Fruit fly (Drosophila melanogaster) whole organism, embryonic: Measurements from ENCODE around the gene CG7785.
A peak's percentile ranks its signal among the peaks of the same experiment; 100 is the strongest.

Source experiments
- Antp ChIP-seq: fragments of 200-800 bp; sonication (Bioruptor generic); optimal IDR thresholded peaks from 3 replicates; lab custom pipeline; 2016; ENCODE audit warnings: missing biosample characterization, missing genetic modification characterization
- Atf-2 ChIP-seq: fragments of 200-800 bp; sonication (Bioruptor generic); optimal IDR thresholded peaks from 2 replicates; lab custom pipeline; 2016; ENCODE audit warnings: missing biosample characterization, missing genetic modification characterization
- Atf6 ChIP-seq: fragments of 200-800 bp; sonication (Bioruptor generic); IDR thresholded peaks from 2 replicates; pipeline ENCODE4 v1.3.6; 2022; ENCODE audit warnings: missing biosample characterization, missing genetic modification characterization
- CG10565 ChIP-seq: fragments of 200-800 bp; sonication (Bioruptor generic); optimal IDR thresholded peaks from 3 replicates; lab custom pipeline; 2016; ENCODE audit warnings: missing biosample characterization, mild to moderate bottlenecking, missing genetic modification characterization
- CG11695 ChIP-seq: fragments of 200-800 bp; sonication (Bioruptor generic); IDR thresholded peaks from 3 replicates; pipeline ENCODE4 v1.3.6; 2022; ENCODE audit warnings: missing biosample characterization, missing genetic modification characterization
- CG11696 ChIP-seq: fragments of 200-800 bp; sonication (Bioruptor generic); IDR thresholded peaks from 2 replicates; pipeline ENCODE4 v1.3.6; 2022; ENCODE audit warnings: missing biosample characterization, missing genetic modification characterization
- CG12236 ChIP-seq: fragments of 200-800 bp; sonication (Bioruptor generic); optimal IDR thresholded peaks from 2 replicates; lab custom pipeline; 2016; ENCODE audit warnings: missing biosample characterization, missing genetic modification characterization
- CG13624 ChIP-seq: fragments of 200-800 bp; sonication (Bioruptor generic); optimal IDR thresholded peaks from 2 replicates; lab custom pipeline; 2016; ENCODE audit warnings: missing biosample characterization, missing genetic modification characterization
- CG13894 ChIP-seq: fragments of 200-800 bp; sonication (Bioruptor generic); optimal IDR thresholded peaks from 3 replicates; lab custom pipeline; 2018; ENCODE audit warnings: missing biosample characterization, mild to moderate bottlenecking, missing genetic modification characterization, moderate library complexity
- CG14050 ChIP-seq: fragments of 200-800 bp; sonication (Bioruptor generic); IDR thresholded peaks from 3 replicates; pipeline ENCODE4 v1.3.6; 2022; ENCODE audit warnings: missing biosample characterization, missing genetic modification characterization
- CG15011 ChIP-seq: fragments of 200-800 bp; sonication (Bioruptor generic); optimal IDR thresholded peaks from 3 replicates; lab custom pipeline; 2018; ENCODE audit warnings: missing biosample characterization, mild to moderate bottlenecking, missing genetic modification characterization
- CG15601 ChIP-seq: fragments of 200-800 bp; sonication (Bioruptor generic); optimal IDR thresholded peaks from 3 replicates; lab custom pipeline; 2019; ENCODE audit warnings: missing biosample characterization, mild to moderate bottlenecking, missing genetic modification characterization, moderate library complexity
- CG1647 ChIP-seq: fragments of 200-800 bp; sonication (Bioruptor generic); optimal IDR thresholded peaks from 3 replicates; lab custom pipeline; 2016; ENCODE audit warnings: missing biosample characterization, missing genetic modification characterization
- CG1832 ChIP-seq: fragments of 200-800 bp; sonication (Bioruptor generic); optimal IDR thresholded peaks from 2 replicates; lab custom pipeline; 2017; ENCODE audit warnings: missing biosample characterization, mild to moderate bottlenecking, missing genetic modification characterization, inconsistent platforms
- CG18476 ChIP-seq: fragments of 200-800 bp; sonication (Bioruptor generic); optimal IDR thresholded peaks from 2 replicates; lab custom pipeline; 2016; ENCODE audit warnings: missing biosample characterization, mild to moderate bottlenecking, missing genetic modification characterization
- CG5245 ChIP-seq: fragments of 200-800 bp; sonication (Bioruptor generic); optimal IDR thresholded peaks from 3 replicates; lab custom pipeline; 2016; ENCODE audit warnings: missing biosample characterization, missing genetic modification characterization
- CG7786 ChIP-seq: fragments of 200-800 bp; sonication (Bioruptor generic); optimal IDR thresholded peaks from 2 replicates; lab custom pipeline; 2016; ENCODE audit warnings: missing biosample characterization, missing genetic modification characterization
- CG8290 ChIP-seq, 3 experiments: fragments of 200-800 bp; sonication (Bioruptor generic); optimal IDR thresholded peaks; 2 replicates each; lab custom pipeline; 2016 to 2019; ENCODE audit warnings: missing biosample characterization in 3 of 3, missing genetic modification characterization in 3 of 3, mild to moderate bottlenecking in 2 of 3, moderate library complexity in 1 of 3
- CG9817 ChIP-seq: fragments of 200-800 bp; sonication (Bioruptor generic); optimal IDR thresholded peaks from 2 replicates; lab custom pipeline; 2018; ENCODE audit warnings: missing biosample characterization, mild to moderate bottlenecking, missing genetic modification characterization, moderate library complexity
- ERR ChIP-seq: fragments of 200-800 bp; sonication (Bioruptor generic); optimal IDR thresholded peaks from 2 replicates; lab custom pipeline; 2016; ENCODE audit warnings: missing biosample characterization, missing genetic modification characterization
- Hmr ChIP-seq: fragments of 200-800 bp; sonication (Bioruptor generic); optimal IDR thresholded peaks from 3 replicates; lab custom pipeline; 2017; ENCODE audit warnings: mild to moderate bottlenecking, missing biosample characterization, missing genetic modification reagents, missing genetic modification characterization
- Hr51 ChIP-seq, 2 experiments: fragments of 200-800 bp; sonication (Bioruptor generic); optimal IDR thresholded peaks; 2 replicates in 1 of 2; 3 replicates in 1 of 2; lab custom pipeline; 2016 to 2018; ENCODE audit warnings: missing biosample characterization in 2 of 2, missing genetic modification characterization in 2 of 2, mild to moderate bottlenecking in 1 of 2, moderate library complexity in 1 of 2
- Hsf ChIP-seq: fragments of 200-800 bp; sonication (Bioruptor generic); optimal IDR thresholded peaks from 3 replicates; lab custom pipeline; 2016; ENCODE audit warnings: missing biosample characterization, missing genetic modification characterization
- NfI ChIP-seq: fragments of 200-800 bp; sonication (Bioruptor generic); optimal IDR thresholded peaks from 3 replicates; lab custom pipeline; 2018; ENCODE audit warnings: missing biosample characterization, mild to moderate bottlenecking, missing genetic modification characterization, moderate library complexity
- Optix ChIP-seq: fragments of 200-800 bp; sonication (Bioruptor generic); IDR thresholded peaks from 3 replicates; pipeline ENCODE4 v1.3.6; 2022; ENCODE audit warnings: missing biosample characterization, missing genetic modification characterization
- PHDP ChIP-seq: fragments of 200-800 bp; sonication (Bioruptor generic); optimal IDR thresholded peaks from 3 replicates; lab custom pipeline; 2018; ENCODE audit warnings: missing biosample characterization, mild to moderate bottlenecking, missing genetic modification characterization, moderate library complexity
- Sox100B ChIP-seq: fragments of 200-800 bp; sonication (Bioruptor generic); optimal IDR thresholded peaks from 3 replicates; lab custom pipeline; 2018; ENCODE audit warnings: missing biosample characterization, mild to moderate bottlenecking, missing genetic modification characterization
- Xrp1 ChIP-seq: fragments of 200-800 bp; sonication (Bioruptor generic); IDR thresholded peaks from 2 replicates; pipeline ENCODE4 v1.3.6; 2022; ENCODE audit warnings: missing biosample characterization, missing genetic modification characterization
- bsh ChIP-seq, 2 experiments: fragments of 200-800 bp; sonication (Bioruptor generic); optimal IDR thresholded peaks; 2 replicates each; lab custom pipeline; 2017 to 2018; ENCODE audit warnings: mild to moderate bottlenecking in 2 of 2, missing biosample characterization in 2 of 2, missing genetic modification characterization in 2 of 2, moderate library complexity in 1 of 2
- cwo ChIP-seq: fragments of 200-800 bp; sonication (Bioruptor generic); optimal IDR thresholded peaks from 3 replicates; lab custom pipeline; 2017; ENCODE audit warnings: missing biosample characterization, missing genetic modification characterization, mild to moderate bottlenecking, moderate library complexity, missing genetic modification reagents
- dati ChIP-seq: fragments of 200-800 bp; sonication (Bioruptor generic); IDR thresholded peaks from 2 replicates; pipeline ENCODE4 v1.3.6; 2022; ENCODE audit warnings: missing biosample characterization, missing genetic modification characterization
- dpn ChIP-seq, 2 experiments: fragments of 200-800 bp; sonication (Bioruptor generic); optimal IDR thresholded peaks; 3 replicates each; lab custom pipeline; 2016; ENCODE audit warnings: missing biosample characterization in 2 of 2, missing genetic modification characterization in 2 of 2
- fd102C ChIP-seq: fragments of 200-800 bp; sonication (Bioruptor generic); optimal IDR thresholded peaks from 2 replicates; lab custom pipeline; 2018; ENCODE audit warnings: missing biosample characterization, mild to moderate bottlenecking, missing genetic modification characterization, moderate library complexity
- hb ChIP-seq: fragments of 200-800 bp; sonication (Bioruptor generic); IDR thresholded peaks from 3 replicates; pipeline ENCODE4 v1.3.6; 2022; ENCODE audit warnings: missing biosample characterization, missing genetic modification characterization; ENCODE audit not compliant: partially characterized antibody
- her ChIP-seq: fragments of 200-800 bp; sonication (Bioruptor generic); optimal IDR thresholded peaks from 2 replicates; lab custom pipeline; 2016; ENCODE audit warnings: missing biosample characterization, missing genetic modification characterization
- ind ChIP-seq: fragments of 200-800 bp; sonication (Bioruptor generic); optimal IDR thresholded peaks from 3 replicates; lab custom pipeline; 2016; ENCODE audit warnings: missing biosample characterization, missing genetic modification characterization
- insv ChIP-seq, 2 experiments: fragments of 200-800 bp; sonication (Bioruptor generic); optimal IDR thresholded peaks; 3 replicates each; lab custom pipeline; 2016 to 2018; ENCODE audit warnings: missing biosample characterization in 2 of 2, missing genetic modification characterization in 2 of 2
- inv ChIP-seq: fragments of 200-800 bp; sonication (Bioruptor generic); IDR thresholded peaks from 2 replicates; pipeline ENCODE4 v1.3.6; 2022; ENCODE audit warnings: missing biosample characterization, missing genetic modification characterization; ENCODE audit not compliant: partially characterized antibody
- mirr ChIP-seq: fragments of 200-800 bp; sonication (Bioruptor generic); optimal IDR thresholded peaks from 3 replicates; lab custom pipeline; 2018; ENCODE audit warnings: missing biosample characterization, mild to moderate bottlenecking, missing genetic modification characterization
- oc ChIP-seq: fragments of 200-800 bp; sonication (Bioruptor generic); optimal IDR thresholded peaks from 2 replicates; lab custom pipeline; 2018; ENCODE audit warnings: missing biosample characterization, mild to moderate bottlenecking, missing genetic modification characterization, moderate library complexity
- repo ChIP-seq: fragments of 200-800 bp; sonication (Bioruptor generic); optimal IDR thresholded peaks from 2 replicates; lab custom pipeline; 2016; ENCODE audit warnings: missing biosample characterization, missing genetic modification characterization
- rib ChIP-seq: fragments of 200-800 bp; sonication (Bioruptor generic); IDR thresholded peaks from 2 replicates; pipeline ENCODE4 v1.3.6; 2022; ENCODE audit warnings: missing biosample characterization, missing genetic modification characterization
- salm ChIP-seq: fragments of 200-800 bp; sonication (Bioruptor generic); optimal IDR thresholded peaks from 2 replicates; lab custom pipeline; 2018; ENCODE audit warnings: missing biosample characterization, mild to moderate bottlenecking, missing genetic modification characterization
- ssp ChIP-seq: fragments of 200-800 bp; sonication (Bioruptor generic); IDR thresholded peaks from 2 replicates; pipeline ENCODE4 v1.3.6; 2022; ENCODE audit warnings: missing biosample characterization, missing genetic modification characterization
- tin ChIP-seq: fragments of 200-800 bp; sonication (Bioruptor generic); optimal IDR thresholded peaks from 3 replicates; lab custom pipeline; 2016; ENCODE audit warnings: missing biosample characterization, missing genetic modification characterization
- tll ChIP-seq, 2 experiments: fragments of 200-800 bp in 1 of 2; fragments of >200 bp in 1 of 2; sonication (Bioruptor generic) in 1 of 2; optimal IDR thresholded peaks; 2 replicates each; lab custom pipeline; 2017 to 2019; ENCODE audit warnings: missing biosample characterization in 2 of 2, missing genetic modification characterization in 2 of 2, mild to moderate bottlenecking in 1 of 2, moderate library complexity in 1 of 2
- tx ChIP-seq: fragments of 200-800 bp; sonication (Bioruptor generic); optimal IDR thresholded peaks from 2 replicates; lab custom pipeline; 2016; ENCODE audit warnings: missing biosample characterization, missing genetic modification characterization
- unc-4 ChIP-seq: fragments of 200-800 bp; sonication (Bioruptor generic); IDR thresholded peaks from 2 replicates; pipeline ENCODE4 v1.3.6; 2022; ENCODE audit warnings: missing biosample characterization, missing genetic modification characterization; ENCODE audit not compliant: partially characterized antibody

Gene CG7785

dm6 chr3R:18049272-18050015 is 28.0 kb downstream of the CG7785 start (continued):
- TF ChIP-seq oc (tag; lab: Kevin White, UChicago) (peak; percentile 34), CG15601 (tag; lab: Kevin White, UChicago) (peak; percentile 55), CG12236 (GFP tag; lab: Kevin White, UChicago) (no peak), CG13894 (no peak), inv (GFP tag; lab: Robert Waterston, UW) (no peak), bsh (GFP tag; optimal IDR thresholded peaks at IDR 0.05; lab: Kevin White, UChicago) (peak; percentile 42 to 75), CG13624 (GFP tag; lab: Kevin White, UChicago) (peak; percentile 6), CG1832 (GFP tag; lab: Kevin White, UChicago) (peak; percentile 69), CG10565 (no peak), insv (GFP tag; optimal IDR thresholded peaks at IDR 0.05; lab: Kevin White, UChicago) (no peak), her (GFP tag; lab: Kevin White, UChicago) (no peak), ERR (GFP tag; lab: Kevin White, UChicago) (no peak), Hr51 (GFP tag; optimal IDR thresholded peaks at IDR 0.05; lab: Kevin White, UChicago) (peak; percentile 37 to 79), tin (peak; percentile 62), CG18476 (peak; percentile 40), repo (GFP tag; lab: Kevin White, UChicago) (no peak), Hsf (GFP tag; lab: Kevin White, UChicago) (peak; percentile 65), CG8290 (GFP tag; optimal IDR thresholded peaks at IDR 0.05; lab: Kevin White, UChicago) (peak; percentile 10), CG8290 (tag; optimal IDR thresholded peaks at IDR 0.05; lab: Kevin White, UChicago) (peak in 1 of 2 experiments; percentile 7), tx (GFP tag; lab: Kevin White, UChicago) (no peak), ssp (GFP tag; lab: Robert Waterston, UW) (peak; percentile 44), salm (no peak), Sox100B (GFP tag; lab: Kevin White, UChicago) (peak; percentile 75), CG11695 (peak; percentile 37; the same call in 1 of the 3 replicates), CG11696 (GFP tag; lab: Robert Waterston, UW) (no peak), Antp (GFP tag; lab: Kevin White, UChicago) (peak; percentile 27), dpn (GFP tag; optimal IDR thresholded peaks at IDR 0.05; lab: Kevin White, UChicago) (peak; percentile 35 to 80), unc-4 (no peak), CG7786 (GFP tag; lab: Kevin White, UChicago) (peak; percentile 8), dati (0 out of 2 replicates have a peak, but pooled peaks have one; percentile 8), Xrp1 (peak; percentile 53; the same call in 1 of the 2 replicates), rib (0 out of 2 replicates have a peak, but pooled peaks have one; percentile 41), Hmr (GFP tag; lab: Kevin White, UChicago) (peak; percentile 55), CG1647 (GFP tag; lab: Kevin White, UChicago) (peak; percentile 5), hb (GFP tag; lab: Robert Waterston, UW) (no peak), Optix (no peak), mirr (GFP tag; lab: Kevin White, UChicago) (no peak), CG5245 (GFP tag; lab: Kevin White, UChicago) (peak; percentile 12), CG9817 (peak; percentile 39), CG14050 (GFP tag; lab: Robert Waterston, UW) (no peak), tll (GFP tag; optimal IDR thresholded peaks at IDR 0.05; lab: Kevin White, UChicago) (no peak), Atf-2 (GFP tag; lab: Kevin White, UChicago) (no peak), fd102C (GFP tag; lab: Kevin White, UChicago) (no peak), ind (GFP tag; lab: Kevin White, UChicago) (peak; percentile 64), CG15011 (GFP tag; lab: Kevin White, UChicago) (peak; percentile 35), Atf6 (GFP tag; lab: Robert Waterston, UW) (0 out of 2 replicates have a peak, but pooled peaks have one; percentile 17), cwo (GFP tag; lab: Kevin White, UChicago) (peak; percentile 59), NfI (peak; percentile 63), PHDP (tag; lab: Kevin White, UChicago) (peak; percentile 76)
